Worm (Caenorhabditis elegans) whole organism, L2 larva: ENCODE results near the gene F45C12.17.

Source experiments
- ama-1 ChIP-seq: fragments of 150-350 bp; optimal IDR thresholded peaks from 2 replicates; lab custom pipeline; 2018; ENCODE audit warnings: inconsistent platforms
- fos-1 ChIP-seq: fragments of 150-350 bp; optimal IDR thresholded peaks from 2 replicates; lab custom pipeline; 2014; ENCODE audit warnings: missing biosample characterization, missing genetic modification characterization
- lin-13 ChIP-seq: fragments of 150-350 bp; optimal IDR thresholded peaks from 2 replicates; lab custom pipeline; 2014; ENCODE audit warnings: missing biosample characterization, missing genetic modification reagents, missing genetic modification characterization
- lsy-2 ChIP-seq, 2 experiments: fragments of 150-350 bp in 1 of 2; sonication (generic microtip) in 1 of 2; optimal IDR thresholded peaks; 2 replicates each; lab custom pipeline; 2014 to 2017; ENCODE audit warnings: missing biosample characterization in 2 of 2, missing genetic modification characterization in 2 of 2
- nhr-10 ChIP-seq: sonication (generic microtip); optimal IDR thresholded peaks from 2 replicates; lab custom pipeline; 2017; ENCODE audit warnings: missing biosample characterization, missing genetic modification characterization
- nhr-237 ChIP-seq: fragments of 150-350 bp; optimal IDR thresholded peaks from 2 replicates; lab custom pipeline; 2014; ENCODE audit warnings: missing biosample characterization, missing genetic modification characterization
- nhr-25 ChIP-seq: fragments of 150-350 bp; sonication (generic microtip); optimal IDR thresholded peaks from 3 replicates; lab custom pipeline; 2014; ENCODE audit warnings: missing biosample characterization, missing genetic modification characterization
- snpc-4 ChIP-seq: fragments of 150-350 bp; optimal IDR thresholded peaks from 2 replicates; lab custom pipeline; 2014; ENCODE audit warnings: missing biosample characterization, missing genetic modification characterization
- unc-39 ChIP-seq: fragments of 150-350 bp; optimal IDR thresholded peaks from 2 replicates; lab custom pipeline; 2014; ENCODE audit warnings: missing biosample characterization, missing genetic modification characterization
- unc-62 ChIP-seq: fragments of 150-350 bp; optimal IDR thresholded peaks from 2 replicates; lab custom pipeline; 2014; ENCODE audit warnings: missing biosample characterization, missing genetic modification reagents, missing genetic modification characterization

DNA sequence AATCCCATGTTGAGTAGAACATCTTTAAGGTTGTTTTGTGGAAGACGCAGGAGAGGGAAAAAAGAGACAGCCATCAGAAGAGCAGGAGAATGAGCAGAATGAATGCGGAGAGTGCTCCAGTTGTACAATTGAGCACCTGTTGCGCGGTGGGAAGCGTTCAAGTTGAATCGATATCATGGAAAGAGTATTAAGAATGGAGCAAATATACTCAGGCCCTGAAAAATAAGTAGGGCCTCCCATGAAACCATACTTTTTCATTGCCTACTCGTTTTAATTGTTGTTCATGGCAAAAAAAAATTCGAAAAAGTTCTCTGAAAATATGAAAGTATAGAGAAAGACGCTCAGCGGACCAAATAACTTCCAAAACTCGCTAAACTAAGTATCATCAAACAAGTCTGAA, 6.8 kb upstream of the F45C12.17 start, which contains the start of gene fbxb-48:
- TF ChIP-seq ama-1 (lab: Kevin White, UChicago) (no peak), unc-39 (no peak), lsy-2 (tag; optimal IDR thresholded peaks at IDR 0.05; lab: Kevin White, UChicago) (no peak), lin-13 (no peak), nhr-25 (tag; lab: Kevin White, UChicago) (no peak), unc-62 (GFP tag; lab: Kevin White, UChicago) (no peak), nhr-10 (tag; lab: Kevin White, UChicago) (no peak), fos-1 (no peak), snpc-4 (tag; lab: Kevin White, UChicago) (no peak), nhr-237 (tag; lab: Kevin White, UChicago) (no peak)
